Worm (Caenorhabditis elegans) whole organism, mixed stage, embryonic: Measurements from ENCODE around the gene ins-17.

Source experiments
- lsy-2 ChIP-seq: fragments of 150-350 bp; optimal IDR thresholded peaks from 2 replicates; lab custom pipeline; 2014; ENCODE audit warnings: missing biosample characterization, missing genetic modification characterization
- nhr-237 ChIP-seq: fragments of 150-350 bp; optimal IDR thresholded peaks from 2 replicates; lab custom pipeline; 2014; ENCODE audit warnings: missing biosample characterization, missing genetic modification characterization
- sptf-1 ChIP-seq: sonication (generic microtip); optimal IDR thresholded peaks from 2 replicates; lab custom pipeline; 2017; ENCODE audit warnings: mild to moderate bottlenecking, missing genetic modification characterization, moderate library complexity, missing compliant biosample characterization
- unc-120 ChIP-seq: sonication (generic microtip); optimal IDR thresholded peaks from 2 replicates; lab custom pipeline; 2017; ENCODE audit warnings: missing genetic modification characterization, missing compliant biosample characterization; ENCODE audit not compliant: poor library complexity, severe bottlenecking

ce11 chrIII:4517781-4518180, 40.4 kb upstream of the ins-17 start:
- TF ChIP-seq lsy-2 (tag; lab: Kevin White, UChicago) (no peak), nhr-237 (no peak), unc-120 (no peak), sptf-1 (tag; lab: Kevin White, UChicago) (no peak)
